Fruit fly (Drosophila melanogaster) whole organism, embryonic: ENCODE data around the gene MFS9.
A peak's percentile ranks its signal among the peaks of the same experiment; 100 is the strongest.

Experiments
- CG10431 ChIP-seq: fragments of 200-800 bp; sonication (Bioruptor generic); optimal IDR thresholded peaks from 3 replicates; lab custom pipeline; 2018; ENCODE audit warnings: missing biosample characterization, mild to moderate bottlenecking, missing genetic modification characterization
- CG10959 ChIP-seq: fragments of 200-800 bp; sonication (Bioruptor generic); IDR thresholded peaks from 2 replicates; pipeline ENCODE4 v1.3.6; 2022; ENCODE audit warnings: missing biosample characterization, missing genetic modification characterization
- CG11560 ChIP-seq: fragments of 200-800 bp; sonication (Bioruptor generic); IDR thresholded peaks from 3 replicates; pipeline ENCODE4 v1.3.6; 2022; ENCODE audit warnings: missing biosample characterization, missing genetic modification characterization
- CG12071 ChIP-seq: fragments of 200-800 bp; sonication (Bioruptor generic); optimal IDR thresholded peaks from 3 replicates; lab custom pipeline; 2018; ENCODE audit warnings: missing biosample characterization, mild to moderate bottlenecking, missing genetic modification characterization
- CG13775 ChIP-seq: fragments of 200-800 bp; sonication (Bioruptor generic); optimal IDR thresholded peaks from 3 replicates; lab custom pipeline; 2017; ENCODE audit warnings: missing biosample characterization, mild to moderate bottlenecking, missing genetic modification characterization
- CG15073 ChIP-seq: fragments of 200-800 bp; sonication (Bioruptor generic); optimal IDR thresholded peaks from 2 replicates; lab custom pipeline; 2016; ENCODE audit warnings: missing biosample characterization, missing genetic modification characterization
- CG17361 ChIP-seq: fragments of 200-800 bp; sonication (Bioruptor generic); IDR thresholded peaks from 3 replicates; pipeline ENCODE4 v1.3.6; 2022; ENCODE audit warnings: missing biosample characterization, missing genetic modification characterization
- CG18599 ChIP-seq: fragments of 200-800 bp; sonication (Bioruptor generic); optimal IDR thresholded peaks from 3 replicates; lab custom pipeline; 2017; ENCODE audit warnings: missing biosample characterization, missing genetic modification characterization, mild to moderate bottlenecking, moderate library complexity, missing genetic modification reagents
- CG2202 ChIP-seq: fragments of 200-800 bp; sonication (Bioruptor generic); optimal IDR thresholded peaks from 2 replicates; lab custom pipeline; 2018; ENCODE audit warnings: missing biosample characterization, mild to moderate bottlenecking, missing genetic modification characterization
- CG4854 ChIP-seq: fragments of 200-800 bp; sonication (Bioruptor generic); optimal IDR thresholded peaks from 2 replicates; lab custom pipeline; 2016; ENCODE audit warnings: missing biosample characterization, missing genetic modification characterization, inconsistent platforms
- CG6654 ChIP-seq: fragments of 200-800 bp; sonication (Bioruptor generic); optimal IDR thresholded peaks from 2 replicates; lab custom pipeline; 2017; ENCODE audit warnings: missing biosample characterization, mild to moderate bottlenecking, missing genetic modification characterization
- CG6854 ChIP-seq: fragments of 200-800 bp; sonication (Bioruptor generic); optimal IDR thresholded peaks from 3 replicates; lab custom pipeline; 2017; ENCODE audit warnings: missing biosample characterization, mild to moderate bottlenecking, missing genetic modification characterization
- CG8388 ChIP-seq: fragments of 200-800 bp; sonication (Bioruptor generic); optimal IDR thresholded peaks from 2 replicates; lab custom pipeline; 2019; ENCODE audit warnings: missing biosample characterization, mild to moderate bottlenecking, missing genetic modification characterization, moderate library complexity
- CG9727 ChIP-seq: fragments of 200-800 bp; sonication (Bioruptor generic); optimal IDR thresholded peaks from 3 replicates; lab custom pipeline; 2017; ENCODE audit warnings: missing biosample characterization, mild to moderate bottlenecking, missing genetic modification characterization
- CG9817 ChIP-seq: fragments of 200-800 bp; sonication (Bioruptor generic); optimal IDR thresholded peaks from 2 replicates; lab custom pipeline; 2018; ENCODE audit warnings: missing biosample characterization, mild to moderate bottlenecking, missing genetic modification characterization, moderate library complexity
- Dad ChIP-seq: fragments of 200-800 bp; sonication (Bioruptor generic); optimal IDR thresholded peaks from 3 replicates; lab custom pipeline; 2016; ENCODE audit warnings: missing biosample characterization, missing genetic modification characterization
- HLH54F ChIP-seq: fragments of 200-800 bp; sonication (Bioruptor generic); optimal IDR thresholded peaks from 3 replicates; lab custom pipeline; 2016; ENCODE audit warnings: missing biosample characterization, missing genetic modification characterization
- Hr78 ChIP-seq, 2 experiments: fragments of 200-800 bp in 1 of 2; fragments of >200 bp in 1 of 2; sonication (Bioruptor generic) in 1 of 2; optimal IDR thresholded peaks; 2 replicates each; lab custom pipeline; 2017 to 2019; ENCODE audit warnings: missing biosample characterization in 2 of 2, missing genetic modification characterization in 2 of 2, mild to moderate bottlenecking in 1 of 2, moderate library complexity in 1 of 2
- MESR4 ChIP-seq: fragments of 200-800 bp; sonication (Bioruptor generic); optimal IDR thresholded peaks from 2 replicates; lab custom pipeline; 2018; ENCODE audit warnings: missing biosample characterization, mild to moderate bottlenecking, missing genetic modification characterization, moderate library complexity
- Mes4 ChIP-seq: fragments of 200-800 bp; sonication (Bioruptor generic); optimal IDR thresholded peaks from 2 replicates; lab custom pipeline; 2016; ENCODE audit warnings: missing biosample characterization, missing genetic modification characterization
- NC2β ChIP-seq: fragments of 200-800 bp; sonication (Bioruptor generic); optimal IDR thresholded peaks from 2 replicates; lab custom pipeline; 2016; ENCODE audit warnings: missing biosample characterization, missing genetic modification characterization
- NK7.1 ChIP-seq: fragments of 200-800 bp; sonication (Bioruptor generic); optimal IDR thresholded peaks from 3 replicates; lab custom pipeline; 2016; ENCODE audit warnings: missing biosample characterization, missing genetic modification characterization
- NfI ChIP-seq: fragments of 200-800 bp; sonication (Bioruptor generic); optimal IDR thresholded peaks from 3 replicates; lab custom pipeline; 2018; ENCODE audit warnings: missing biosample characterization, mild to moderate bottlenecking, missing genetic modification characterization, moderate library complexity
- Spps ChIP-seq: fragments of 200-800 bp; sonication (Bioruptor generic); optimal IDR thresholded peaks from 2 replicates; lab custom pipeline; 2018; ENCODE audit warnings: missing biosample characterization, mild to moderate bottlenecking, missing genetic modification characterization
- Ssrp ChIP-seq: fragments of 200-800 bp; sonication (Bioruptor generic); optimal IDR thresholded peaks from 2 replicates; lab custom pipeline; 2018; ENCODE audit warnings: missing biosample characterization, mild to moderate bottlenecking, missing genetic modification characterization, moderate library complexity
- Trl ChIP-seq, 3 experiments: fragments of >200 bp in 2 of 3; fragments of 200-800 bp in 1 of 3; sonication (Bioruptor generic) in 1 of 3; optimal IDR thresholded peaks; 2 replicates in 1 of 3; 3 replicates in 2 of 3; lab custom pipeline; 2016 to 2017; ENCODE audit warnings: missing biosample characterization in 1 of 3, missing genetic modification characterization in 1 of 3
- Xbp1 ChIP-seq: fragments of 200-800 bp; sonication (Bioruptor generic); optimal IDR thresholded peaks from 3 replicates; lab custom pipeline; 2016; ENCODE audit warnings: missing biosample characterization, mild to moderate bottlenecking, missing genetic modification characterization
- bbx ChIP-seq: fragments of 200-800 bp; sonication (Bioruptor generic); IDR thresholded peaks from 2 replicates; pipeline ENCODE4 v1.3.6; 2022; ENCODE audit warnings: missing biosample characterization, missing genetic modification characterization; ENCODE audit not compliant: partially characterized antibody
- br ChIP-seq: fragments of >200 bp; optimal IDR thresholded peaks from 2 replicates; lab custom pipeline; 2017
- crc ChIP-seq: fragments of 200-800 bp; sonication (Bioruptor generic); optimal IDR thresholded peaks from 2 replicates; lab custom pipeline; 2016; ENCODE audit warnings: missing biosample characterization, missing genetic modification characterization
- da ChIP-seq: fragments of 200-800 bp; sonication (Bioruptor generic); optimal IDR thresholded peaks from 2 replicates; lab custom pipeline; 2016; ENCODE audit warnings: missing biosample characterization, missing genetic modification characterization
- ewg ChIP-seq: fragments of 200-800 bp; sonication (Bioruptor generic); optimal IDR thresholded peaks from 3 replicates; lab custom pipeline; 2017; ENCODE audit warnings: mild to moderate bottlenecking, missing biosample characterization, missing genetic modification reagents, missing genetic modification characterization
- exex ChIP-seq: fragments of 200-800 bp; sonication (Bioruptor generic); optimal IDR thresholded peaks from 4 replicates; lab custom pipeline; 2018; ENCODE audit warnings: missing biosample characterization, mild to moderate bottlenecking, missing genetic modification characterization, moderate library complexity
- fd102C ChIP-seq: fragments of 200-800 bp; sonication (Bioruptor generic); optimal IDR thresholded peaks from 2 replicates; lab custom pipeline; 2018; ENCODE audit warnings: missing biosample characterization, mild to moderate bottlenecking, missing genetic modification characterization, moderate library complexity
- gce ChIP-seq: fragments of 200-800 bp; sonication (Bioruptor generic); IDR thresholded peaks from 3 replicates; pipeline ENCODE4 v1.3.6; 2022; ENCODE audit warnings: missing biosample characterization, missing genetic modification characterization
- her ChIP-seq: fragments of 200-800 bp; sonication (Bioruptor generic); optimal IDR thresholded peaks from 2 replicates; lab custom pipeline; 2016; ENCODE audit warnings: missing biosample characterization, missing genetic modification characterization
- kni ChIP-seq: fragments of 200-800 bp; sonication (Bioruptor generic); optimal IDR thresholded peaks from 3 replicates; lab custom pipeline; 2017; ENCODE audit warnings: mild to moderate bottlenecking, missing biosample characterization, missing genetic modification reagents, missing genetic modification characterization
- nau ChIP-seq: fragments of 200-800 bp; sonication (Bioruptor generic); optimal IDR thresholded peaks from 3 replicates; lab custom pipeline; 2017; ENCODE audit warnings: missing biosample characterization, mild to moderate bottlenecking, missing genetic modification characterization, missing genetic modification reagents
- onecut ChIP-seq: fragments of 200-800 bp; sonication (Bioruptor generic); IDR thresholded peaks from 2 replicates; pipeline ENCODE4 v1.3.6; 2022; ENCODE audit warnings: missing biosample characterization, missing genetic modification characterization
- p53 ChIP-seq: fragments of 200-800 bp; sonication (Bioruptor generic); optimal IDR thresholded peaks from 2 replicates; lab custom pipeline; 2016; ENCODE audit warnings: missing biosample characterization, missing genetic modification characterization
- pho ChIP-seq: fragments of 200-800 bp; sonication (Bioruptor generic); optimal IDR thresholded peaks from 2 replicates; lab custom pipeline; 2016; ENCODE audit warnings: missing biosample characterization, missing genetic modification characterization
- pita ChIP-seq: fragments of 200-800 bp; sonication (Bioruptor generic); optimal IDR thresholded peaks from 2 replicates; lab custom pipeline; 2017; ENCODE audit warnings: missing biosample characterization, mild to moderate bottlenecking, missing genetic modification characterization
- prd ChIP-seq, 3 experiments: fragments of >200 bp in 2 of 3; fragments of 200-800 bp in 1 of 3; sonication (Bioruptor generic) in 1 of 3; optimal IDR thresholded peaks in 2 of 3; IDR thresholded peaks in 1 of 3; 2 replicates in 2 of 3; 3 replicates in 1 of 3; pipeline versions ENCODE4 v1.3.6 to Lab custom; 2017 to 2022; ENCODE audit warnings: missing biosample characterization in 1 of 3, missing genetic modification characterization in 1 of 3
- psq ChIP-seq: fragments of 200-800 bp; sonication (Bioruptor generic); optimal IDR thresholded peaks from 2 replicates; lab custom pipeline; 2017; ENCODE audit warnings: missing biosample characterization, missing genetic modification characterization
- scrt ChIP-seq: fragments of 200-800 bp; sonication (Bioruptor generic); optimal IDR thresholded peaks from 2 replicates; lab custom pipeline; 2018; ENCODE audit warnings: missing biosample characterization, mild to moderate bottlenecking, missing genetic modification characterization, moderate library complexity
- sob ChIP-seq: fragments of 200-800 bp; sonication (Bioruptor generic); IDR thresholded peaks from 2 replicates; pipeline ENCODE4 v1.3.6; 2022; ENCODE audit warnings: missing biosample characterization, missing genetic modification characterization
- toy ChIP-seq: fragments of 200-800 bp; sonication (Bioruptor generic); IDR thresholded peaks from 2 replicates; pipeline ENCODE4 v1.3.6; 2022; ENCODE audit warnings: missing biosample characterization, missing genetic modification characterization
- zen ChIP-seq: fragments of 200-800 bp; sonication (Bioruptor generic); optimal IDR thresholded peaks from 3 replicates; lab custom pipeline; 2018; ENCODE audit warnings: missing biosample characterization, mild to moderate bottlenecking, missing genetic modification characterization, moderate library complexity

The MFS9 gene

dm6 chr3R:20557415-20558105 is 45.3 kb upstream of the MFS9 start, which contains the start of the genes DPCoAC and CG5180 (continued):
- peak; percentile 90 for TF ChIP-seq pita (GFP tag; lab: Kevin White, UChicago)
- peak; percentile 58 for TF ChIP-seq Dad (GFP tag; lab: Kevin White, UChicago)
- no peak for TF ChIP-seq CG2202 (tag; lab: Kevin White, UChicago)
- TF ChIP-seq Ssrp = peak; percentile 59
- peak; percentile 65 for TF ChIP-seq zen (tag; lab: Kevin White, UChicago)
- TF ChIP-seq sob (GFP tag; lab: Robert Waterston, UW) = peak; percentile 77
- 0 out of 3 replicates have a peak, but pooled peaks have one; percentile 47 for TF ChIP-seq gce (GFP tag; lab: Robert Waterston, UW)
- no peak for TF ChIP-seq Spps (tag; lab: Kevin White, UChicago)
- TF ChIP-seq Trl (optimal IDR thresholded peaks at IDR 0.05; lab: Kevin White, UChicago) = no peak
- TF ChIP-seq Trl (GFP tag; optimal IDR thresholded peaks at IDR 0.05; lab: Kevin White, UChicago) = peak; percentile 38
- no peak for TF ChIP-seq CG6654 (GFP tag; lab: Kevin White, UChicago)
- peak; percentile 45 for TF ChIP-seq ewg
- TF ChIP-seq Hr78 (GFP tag; optimal IDR thresholded peaks at IDR 0.05; lab: Kevin White, UChicago) = no peak
- peak; percentile 30 for TF ChIP-seq NC2β (GFP tag; lab: Kevin White, UChicago)
- peak; percentile 47 for TF ChIP-seq kni (GFP tag; lab: Kevin White, UChicago)
- peak; percentile 30 for TF ChIP-seq onecut
- no peak for TF ChIP-seq nau
- TF ChIP-seq CG8388 = peak; percentile 30
- TF ChIP-seq NfI = peak; percentile 72
- peak; percentile 56 for TF ChIP-seq CG9817 (tag; lab: Kevin White, UChicago)
- peak; percentile 6 for TF ChIP-seq p53
- TF ChIP-seq toy (GFP tag; lab: Robert Waterston, UW) = no peak
- TF ChIP-seq CG6854 (GFP tag; lab: Kevin White, UChicago) = peak; percentile 57
- TF ChIP-seq bbx (GFP tag; lab: Robert Waterston, UW) = peak; percentile 76
- peak; percentile 47 for TF ChIP-seq scrt
- TF ChIP-seq Mes4 (GFP tag; lab: Kevin White, UChicago) = peak; percentile 14
- TF ChIP-seq CG11560 (tag; lab: Robert Waterston, UW) = peak; percentile 68
- TF ChIP-seq NK7.1 = no peak
- peak; percentile 73 for TF ChIP-seq CG9727 (GFP tag; lab: Kevin White, UChicago)
- TF ChIP-seq HLH54F = peak; percentile 64
- peak; percentile 51 for TF ChIP-seq her (GFP tag; lab: Kevin White, UChicago)
- TF ChIP-seq fd102C (GFP tag; lab: Kevin White, UChicago) = no peak
- TF ChIP-seq CG13775 (GFP tag; lab: Kevin White, UChicago) = peak; percentile 58
- peak; percentile 74 for TF ChIP-seq MESR4 (GFP tag; lab: Kevin White, UChicago)
- no peak for TF ChIP-seq prd (optimal IDR thresholded peaks at IDR 0.05; lab: Kevin White, UChicago)
- TF ChIP-seq prd (GFP tag; IDR thresholded peaks at IDR 0.05; lab: Robert Waterston, UW) = peak; percentile 86
- TF ChIP-seq Xbp1 = peak; percentile 81
- TF ChIP-seq CG15073 (GFP tag; lab: Kevin White, UChicago) = peak; percentile 7
- TF ChIP-seq CG10431 (GFP tag; lab: Kevin White, UChicago) = peak; percentile 2
- no peak for TF ChIP-seq br
- peak; percentile 78 for TF ChIP-seq CG17361 (GFP tag; lab: Robert Waterston, UW)
- no peak for TF ChIP-seq exex
- TF ChIP-seq crc = peak; percentile 62
- no peak for TF ChIP-seq CG12071
- no peak for TF ChIP-seq da (GFP tag; lab: Kevin White, UChicago)
- peak; percentile 57 for TF ChIP-seq CG10959 (GFP tag; lab: Robert Waterston, UW)
- peak; percentile 70 for TF ChIP-seq pho
- peak; percentile 38 for TF ChIP-seq CG18599 (GFP tag; lab: Kevin White, UChicago)
- TF ChIP-seq psq (GFP tag; lab: Kevin White, UChicago) = peak; percentile 36
- TF ChIP-seq CG4854 (GFP tag; lab: Kevin White, UChicago) = peak; percentile 24
